Fruit fly (Drosophila melanogaster): ENCODE data around the gene Mitofilin.

dm6 chr3R:22047412-22047811 lies 24.3 kb upstream of the Mitofilin start:
- TF ChIP-seq psq (optimal IDR thresholded peaks at IDR 0.05) (no peak), pan (optimal IDR thresholded peaks at IDR 0.05) (no peak), usp (GFP tag; optimal IDR thresholded peaks at IDR 0.05) (no peak)

All from whole organism.